Worm (Caenorhabditis elegans) whole organism, L4 larva: ENCODE results near the gene col-146.

Source experiments
- D1046.2 ChIP-seq: fragments of 200-800 bp; sonication (Bioruptor generic); IDR thresholded peaks from 2 replicates; pipeline ENCODE4 v1.3.6; 2022; ENCODE audit warnings: missing genetic modification characterization, missing compliant biosample characterization
- F44E2.7 ChIP-seq: fragments of 200-800 bp; sonication (Bioruptor generic); IDR thresholded peaks from 2 replicates; pipeline ENCODE4 v2.1.2; 2022; ENCODE audit warnings: missing genetic modification characterization, missing compliant biosample characterization
- F49E8.2 ChIP-seq: sonication (generic microtip); optimal IDR thresholded peaks from 2 replicates; lab custom pipeline; 2016; ENCODE audit warnings: missing compliant biosample characterization, mild to moderate bottlenecking, missing genetic modification characterization, borderline replicate concordance
- T20F7.1 ChIP-seq: fragments of 200-800 bp; sonication (Bioruptor generic); optimal IDR thresholded peaks from 2 replicates; lab custom pipeline; 2018; ENCODE audit warnings: mild to moderate bottlenecking, missing genetic modification characterization, missing compliant biosample characterization
- ZK546.5 ChIP-seq, 2 experiments: sonication (generic microtip); optimal IDR thresholded peaks; 2 replicates each; lab custom pipeline; 2017; ENCODE audit warnings: missing biosample characterization in 2 of 2, missing genetic modification characterization in 2 of 2
- aha-1 ChIP-seq: fragments of 150-350 bp; peaks from one replicate; lab custom pipeline; 2014; ENCODE audit warnings: missing biosample characterization, missing genetic modification characterization
- aly-2 ChIP-seq: sonication (generic microtip); optimal IDR thresholded peaks from 2 replicates; lab custom pipeline; 2018; ENCODE audit warnings: missing biosample characterization, missing genetic modification characterization
- arid-1 ChIP-seq: fragments of 200-800 bp; sonication (Bioruptor generic); conservative IDR thresholded peaks from 2 replicates; pipeline ENCODE4 v1.3.6; 2022; ENCODE audit warnings: missing genetic modification reagents, missing genetic modification characterization, missing compliant biosample characterization
- ces-1 ChIP-seq: fragments of 150-350 bp; sonication (generic microtip); optimal IDR thresholded peaks from 4 replicates; lab custom pipeline; 2014; ENCODE audit warnings: missing biosample characterization, missing genetic modification reagents, missing genetic modification characterization
- cey-2 ChIP-seq: sonication (generic microtip); optimal IDR thresholded peaks from 3 replicates; lab custom pipeline; 2017; ENCODE audit warnings: missing genetic modification characterization, mild to moderate bottlenecking, missing compliant biosample characterization, antibody characterized with exemption, borderline replicate concordance; ENCODE audit not compliant: insufficient read depth
- daf-19 ChIP-seq: fragments of 200-800 bp; sonication (Bioruptor generic); conservative IDR thresholded peaks from 2 replicates; pipeline ENCODE4 v1.3.6; 2022; ENCODE audit warnings: missing genetic modification characterization, missing compliant biosample characterization
- dmd-6 ChIP-seq: fragments of 200-800 bp; sonication (Bioruptor generic); IDR thresholded peaks from 2 replicates; pipeline ENCODE4 v1.3.6; 2022; ENCODE audit warnings: missing genetic modification reagents, missing genetic modification characterization, missing compliant biosample characterization
- dmd-8 ChIP-seq: fragments of 200-800 bp; sonication (Bioruptor generic); IDR thresholded peaks from 2 replicates; pipeline ENCODE4 v1.3.6; 2022; ENCODE audit warnings: missing genetic modification characterization, missing compliant biosample characterization
- dpl-1 ChIP-seq: fragments of 150-350 bp; optimal IDR thresholded peaks from 2 replicates; lab custom pipeline; 2014; ENCODE audit warnings: missing biosample characterization, missing genetic modification reagents, missing genetic modification characterization
- egl-27 ChIP-seq: sonication (generic microtip); optimal IDR thresholded peaks from 3 replicates; lab custom pipeline; 2017; ENCODE audit warnings: missing biosample characterization, missing genetic modification reagents, missing genetic modification characterization
- fos-1 ChIP-seq: fragments of 150-350 bp; optimal IDR thresholded peaks from 2 replicates; lab custom pipeline; 2014; ENCODE audit warnings: missing biosample characterization, missing genetic modification characterization
- hif-1 ChIP-seq, 2 experiments: sonication (generic microtip); optimal IDR thresholded peaks; 2 replicates each; lab custom pipeline; 2016 to 2017; ENCODE audit warnings: missing compliant biosample characterization in 2 of 2, missing genetic modification characterization in 2 of 2, missing genetic modification reagents in 2 of 2, missing genotype in 2 of 2, mild to moderate bottlenecking in 1 of 2
- hmg-1.1 ChIP-seq: fragments of 200-800 bp; sonication (Bioruptor generic); IDR thresholded peaks from 2 replicates; pipeline ENCODE4 v1.3.6; 2022; ENCODE audit warnings: missing genetic modification reagents, missing genetic modification characterization, missing compliant biosample characterization
- jun-1 ChIP-seq: fragments of 150-350 bp; optimal IDR thresholded peaks from 2 replicates; lab custom pipeline; 2014; ENCODE audit warnings: missing biosample characterization, missing genetic modification reagents, missing genetic modification characterization
- madf-5 ChIP-seq, 2 experiments: fragments of 200-800 bp; sonication (Bioruptor generic); IDR thresholded peaks; 2 replicates each; pipeline ENCODE4 v1.3.6; 2022; ENCODE audit warnings: missing compliant biosample characterization in 2 of 2, missing genetic modification characterization in 2 of 2
- mdt-29 ChIP-seq: fragments of 200-800 bp; sonication (Bioruptor generic); IDR thresholded peaks from 2 replicates; pipeline ENCODE4 v1.3.6; 2022; ENCODE audit warnings: missing genetic modification reagents, missing genetic modification characterization, missing compliant biosample characterization
- mes-2 ChIP-seq: sonication (generic microtip); optimal IDR thresholded peaks from 2 replicates; lab custom pipeline; 2016; ENCODE audit warnings: missing genotype, mild to moderate bottlenecking, missing genetic modification characterization, missing compliant biosample characterization; ENCODE audit not compliant: poor library complexity, severe bottlenecking
- nhr-102 ChIP-seq: sonication (generic microtip); optimal IDR thresholded peaks from 2 replicates; lab custom pipeline; 2016; ENCODE audit warnings: mild to moderate bottlenecking, missing genetic modification characterization, moderate library complexity, missing compliant biosample characterization
- nhr-11 ChIP-seq: fragments of 150-350 bp; optimal IDR thresholded peaks from 2 replicates; lab custom pipeline; 2014; ENCODE audit warnings: missing biosample characterization, missing genetic modification characterization
- nhr-237 ChIP-seq: sonication (generic microtip); optimal IDR thresholded peaks from 2 replicates; lab custom pipeline; 2017; ENCODE audit warnings: missing biosample characterization, missing genetic modification characterization
- nhr-28 ChIP-seq: fragments of 150-350 bp; optimal IDR thresholded peaks from 2 replicates; lab custom pipeline; 2014; ENCODE audit warnings: missing biosample characterization, missing genetic modification characterization
- nhr-41 ChIP-seq: fragments of 200-800 bp; sonication (Bioruptor generic); IDR thresholded peaks from 2 replicates; pipeline ENCODE4 v1.3.6; 2022; ENCODE audit warnings: missing genetic modification reagents, missing genetic modification characterization, missing compliant biosample characterization
- nhr-42 ChIP-seq: fragments of 200-800 bp; sonication (Bioruptor generic); IDR thresholded peaks from 2 replicates; pipeline ENCODE4 v1.3.6; 2022; ENCODE audit warnings: missing genetic modification characterization, missing compliant biosample characterization
- nhr-48 ChIP-seq: sonication (generic microtip); optimal IDR thresholded peaks from 2 replicates; lab custom pipeline; 2016; ENCODE audit warnings: mild to moderate bottlenecking, missing genetic modification characterization, missing compliant biosample characterization
- nhr-6 ChIP-seq: fragments of 150-350 bp; optimal IDR thresholded peaks from 2 replicates; lab custom pipeline; 2014; ENCODE audit warnings: missing biosample characterization, missing genetic modification characterization
- php-3 ChIP-seq: fragments of 200-800 bp; sonication (Bioruptor generic); IDR thresholded peaks from 2 replicates; pipeline ENCODE4 v1.3.6; 2022; ENCODE audit warnings: missing genetic modification reagents, missing genetic modification characterization, missing compliant biosample characterization
- pqm-1 ChIP-seq: sonication (generic microtip); optimal IDR thresholded peaks from 2 replicates; lab custom pipeline; 2017; ENCODE audit warnings: missing biosample characterization, missing genetic modification characterization
- saeg-2 ChIP-seq: fragments of 200-800 bp; sonication (Bioruptor generic); IDR thresholded peaks from 2 replicates; pipeline ENCODE4 v1.3.6; 2022; ENCODE audit warnings: missing genetic modification reagents, missing genetic modification characterization, missing compliant biosample characterization
- unc-62 ChIP-seq, 3 experiments: fragments of 150-350 bp in 1 of 3; sonication (generic microtip); optimal IDR thresholded peaks in 2 of 3; peaks in 1 of 3; 1 replicate in 1 of 3; 2 replicates in 2 of 3; lab custom pipeline; 2014 to 2017; ENCODE audit warnings: missing biosample characterization in 3 of 3, missing genetic modification characterization in 3 of 3, missing genetic modification reagents in 3 of 3, missing genotype in 1 of 3
- zip-11 ChIP-seq: fragments of 200-800 bp; sonication (Bioruptor generic); IDR thresholded peaks from 2 replicates; pipeline ENCODE4 v1.3.6; 2022; ENCODE audit warnings: missing genetic modification characterization, missing compliant biosample characterization

The col-146 gene

DNA sequence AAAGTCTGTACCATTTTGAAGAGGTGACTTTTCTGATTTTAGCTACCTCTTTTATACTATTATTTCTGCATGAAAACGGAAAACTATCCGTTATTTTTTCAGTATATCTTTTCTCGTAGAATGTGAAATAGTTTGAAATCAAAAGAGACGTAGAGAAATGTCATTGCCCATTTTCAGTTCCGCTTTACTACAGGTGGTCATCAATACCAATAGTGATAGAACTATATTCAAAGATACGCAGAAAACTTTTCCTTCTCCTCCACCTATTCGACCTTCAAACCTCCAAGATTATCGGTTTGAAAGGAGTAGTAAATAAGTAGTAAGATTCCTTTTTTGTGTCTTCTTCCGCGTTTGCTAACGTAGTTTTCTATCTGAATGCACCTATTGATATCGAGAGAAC, 3.6 kb downstream of the col-146 start, which contains the start of gene col-147:
TSS of gene col-147 (minus strand) at position 26 of the 400 bp plus-strand sequence.
- TF ChIP-seq unc-62 (GFP tag; optimal IDR thresholded peaks at IDR 0.05 in 1 of 2; lab: Kevin White, UChicago) (peak in 1 of 2 experiments; percentile 83), unc-62 (tag; optimal IDR thresholded peaks at IDR 0.05; lab: Kevin White, UChicago) (no peak), arid-1 (GFP tag; lab: Robert Waterston, UW) (no peak), dmd-6 (GFP tag; lab: Robert Waterston, UW) (0 out of 2 replicates have a peak, but pooled peaks have one; percentile 7), nhr-28 (tag; lab: Kevin White, UChicago) (peak; percentile 60), cey-2 (peak; percentile 11)

DNA sequence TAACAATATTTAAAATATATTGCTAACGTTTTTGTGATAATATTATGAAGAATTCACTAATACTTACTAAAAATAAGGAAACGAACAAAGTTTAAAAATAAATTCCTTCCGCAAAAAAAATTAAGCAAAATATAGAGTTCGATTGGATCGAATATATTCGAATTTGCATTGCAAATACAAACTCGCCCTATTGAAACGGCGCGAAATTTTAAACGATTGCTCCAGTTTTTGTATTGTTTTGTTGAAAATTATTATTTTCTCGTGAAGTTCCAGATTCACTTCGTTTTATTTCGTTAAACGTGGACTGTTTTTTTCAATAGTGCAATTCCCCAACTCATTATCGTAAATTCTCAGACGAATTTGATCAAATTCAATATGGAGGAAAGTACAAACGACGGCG, 15.8 kb downstream of the col-146 start, which contains the start of the genes atl-1 and hcp-2:
TSS of gene atl-1 (minus strand) at position 89 of the 400 bp plus-strand sequence.
TSS of gene hcp-2 (plus strand) at position 353 of the 400 bp plus-strand sequence.
- peak; percentile 62 for TF ChIP-seq dpl-1 (GFP tag; lab: Kevin White, UChicago)
- TF ChIP-seq madf-5 (GFP tag; IDR thresholded peaks at IDR 0.05; lab: Robert Waterston, UW): no peak
- TF ChIP-seq dmd-6 (GFP tag; lab: Robert Waterston, UW): no peak
- no peak for TF ChIP-seq hif-1 (tag; optimal IDR thresholded peaks at IDR 0.05; lab: Kevin White, UChicago)
- no peak for TF ChIP-seq ZK546.5 (tag; optimal IDR thresholded peaks at IDR 0.05; lab: Kevin White, UChicago)
- TF ChIP-seq nhr-41 (GFP tag; lab: Robert Waterston, UW): no peak
- no peak for TF ChIP-seq F49E8.2 (tag; lab: Kevin White, UChicago)
- no peak for TF ChIP-seq daf-19 (GFP tag; lab: Robert Waterston, UW)

DNA sequence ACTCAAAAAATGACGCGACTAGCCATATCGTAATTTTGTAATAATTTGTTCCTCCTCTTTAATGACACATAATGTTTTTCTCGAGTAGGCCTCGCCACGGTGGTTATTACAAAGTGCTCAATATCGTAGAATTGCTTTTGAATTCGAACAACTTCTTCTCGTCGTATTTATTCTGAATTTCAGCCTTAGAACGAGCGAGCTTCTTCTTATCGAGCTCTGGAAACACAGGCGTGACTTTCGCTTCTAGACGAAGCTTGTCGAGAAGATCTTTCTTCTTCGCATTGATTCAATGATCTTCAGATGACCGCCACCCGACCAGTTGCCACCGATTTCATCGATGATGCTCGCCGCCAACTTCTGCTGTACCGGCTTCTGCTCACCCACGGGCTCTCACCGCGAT, 21.6 kb downstream of the col-146 start, which contains the start of gene T06E4.21:
TSS of gene T06E4.21 (plus strand) at position 301 of the 400 bp plus-strand sequence.
- TF ChIP-seq ces-1 (GFP tag; lab: Kevin White, UChicago): no peak
- TF ChIP-seq nhr-237 (tag; lab: Kevin White, UChicago): no peak
- TF ChIP-seq fos-1 (tag; lab: Kevin White, UChicago): no peak
- TF ChIP-seq nhr-102 (tag; lab: Kevin White, UChicago): no peak
- no peak for TF ChIP-seq nhr-6 (tag; lab: Kevin White, UChicago)
- TF ChIP-seq saeg-2 (GFP tag; lab: Robert Waterston, UW): no peak
- TF ChIP-seq zip-11 (GFP tag; lab: Robert Waterston, UW): no peak
- no peak for TF ChIP-seq nhr-48 (tag; lab: Kevin White, UChicago)
- TF ChIP-seq pqm-1: no peak
- no peak for TF ChIP-seq T20F7.1 (GFP tag; lab: Kevin White, UChicago)
- no peak for TF ChIP-seq F44E2.7

DNA sequence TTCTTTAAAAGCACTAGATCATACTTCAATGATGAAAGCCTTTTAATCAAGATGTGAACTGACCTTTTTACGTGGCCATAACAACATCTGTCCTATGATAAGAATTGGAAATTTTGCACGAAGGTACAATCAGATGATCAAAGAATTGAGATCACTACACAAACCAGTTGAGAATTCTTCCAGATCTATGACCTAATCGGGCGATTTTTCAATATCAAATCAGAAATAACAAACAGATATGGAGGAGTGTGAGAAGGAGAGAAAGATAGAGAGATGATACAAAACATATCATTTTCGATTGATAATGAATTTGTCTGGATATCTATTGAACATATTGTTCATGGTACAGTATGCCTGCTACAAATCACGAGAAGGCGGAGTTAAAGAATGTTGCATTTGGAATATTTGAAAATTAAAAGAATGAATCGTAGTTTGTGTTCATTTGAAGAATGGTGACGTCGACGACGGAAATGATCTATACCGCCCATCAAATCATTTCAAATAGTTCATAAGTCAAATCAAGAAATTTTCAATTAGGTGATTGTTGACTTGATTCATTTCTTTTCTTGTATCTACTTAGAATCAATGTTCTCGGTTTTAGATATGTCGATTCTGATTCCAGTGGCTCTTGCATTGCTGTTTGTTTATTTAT, 24.5 kb downstream of the col-146 start, which contains the start of gene cyp-29A4:
TSS of gene cyp-29A4 (plus strand) at position 602 of the 652 bp plus-strand sequence.
- TF ChIP-seq unc-62 (GFP tag; optimal IDR thresholded peaks at IDR 0.05 in 1 of 2; lab: Kevin White, UChicago): peak in 1 of 2 experiments; percentile 66
- no peak for TF ChIP-seq unc-62 (tag; optimal IDR thresholded peaks at IDR 0.05; lab: Kevin White, UChicago)
- TF ChIP-seq nhr-28 (tag; lab: Kevin White, UChicago): peak; percentile 86
- no peak for TF ChIP-seq nhr-42
- peak; percentile 2 for TF ChIP-seq aha-1 (tag; lab: Kevin White, UChicago)

DNA sequence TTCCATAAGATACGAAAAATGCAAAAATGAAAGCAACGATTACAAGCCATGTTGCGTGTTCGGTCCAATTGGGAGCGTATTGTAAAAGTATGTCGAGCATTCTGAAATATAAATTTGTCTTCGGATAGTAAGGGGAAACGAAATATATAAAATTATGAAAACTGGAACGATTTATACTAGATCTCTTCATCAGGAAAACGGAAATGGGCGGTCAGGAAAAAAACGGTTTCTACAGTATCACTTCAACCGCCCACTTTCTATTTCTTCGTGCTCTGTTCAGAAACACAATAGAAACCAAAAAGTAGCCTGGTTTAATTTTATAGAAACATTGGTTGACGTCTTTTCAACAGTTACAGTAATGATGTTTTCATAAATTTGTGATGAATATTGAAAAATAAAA, 31.8 kb downstream of the col-146 start, which contains the start of gene pitr-4:
TSS of gene pitr-4 (minus strand) at position 101 of the 400 bp plus-strand sequence.
- TF ChIP-seq jun-1 (tag; lab: Kevin White, UChicago) (no peak), ZK546.5 (tag; optimal IDR thresholded peaks at IDR 0.05; lab: Kevin White, UChicago) (no peak), aly-2 (tag; lab: Kevin White, UChicago) (no peak), mes-2 (tag; lab: Kevin White, UChicago) (no peak), php-3 (GFP tag; lab: Robert Waterston, UW) (no peak), nhr-11 (tag; lab: Kevin White, UChicago) (no peak), nhr-237 (tag; lab: Kevin White, UChicago) (no peak), dmd-8 (GFP tag; lab: Robert Waterston, UW) (no peak), egl-27 (tag; lab: Kevin White, UChicago) (no peak), hmg-1.1 (GFP tag; lab: Robert Waterston, UW) (no peak), D1046.2 (GFP tag; lab: Robert Waterston, UW) (no peak), mdt-29 (no peak)
